Fruit fly (Drosophila melanogaster): ENCODE results near the gene CG11248.
A peak's percentile ranks its signal among the peaks of the same experiment; 100 is the strongest.

Gene CG11248

dm6 chr3L:21679687-21680086 lies at the start of gene CG11248, which contains the start of gene Als2 (continued):
- TF ChIP-seq so (GFP tag; IDR thresholded peaks at IDR 0.05) (no peak), CG4707 (GFP tag; optimal IDR thresholded peaks at IDR 0.05) (no peak), bbx (GFP tag; IDR thresholded peaks at IDR 0.05; ENCODE audit: partially characterized antibody) (no peak), toy (GFP tag; IDR thresholded peaks at IDR 0.05) (no peak), inv (GFP tag; IDR thresholded peaks at IDR 0.05; ENCODE audit: partially characterized antibody) (no peak), CG33213 (GFP tag; optimal IDR thresholded peaks at IDR 0.05) (peak; percentile 13), CG4730 (GFP tag; IDR thresholded peaks at IDR 0.05) (0 out of 2 replicates have a peak, but pooled peaks have one; percentile 41), run (tag; optimal IDR thresholded peaks at IDR 0.05) (no peak), pan (optimal IDR thresholded peaks at IDR 0.05) (no peak), pan (GFP tag; optimal IDR thresholded peaks at IDR 0.05 in 1 of 2, IDR thresholded peaks at IDR 0.05 in 1 of 2) (no peak), fru (optimal IDR thresholded peaks at IDR 0.05) (no peak), CG6254 (GFP tag; optimal IDR thresholded peaks at IDR 0.05) (no peak), Dll (GFP tag; IDR thresholded peaks at IDR 0.05; ENCODE audit: partially characterized antibody) (peak; percentile 41; the same call in 1 of the 4 replicates), CG7745 (tag; optimal IDR thresholded peaks at IDR 0.05) (no peak), CG7556 (GFP tag; optimal IDR thresholded peaks at IDR 0.05) (no peak), NFAT (GFP tag; IDR thresholded peaks at IDR 0.05) (peak; percentile 50), Ada2b (GFP tag; IDR thresholded peaks at IDR 0.05) (peak; percentile 62), danr (GFP tag; IDR thresholded peaks at IDR 0.05) (no peak), en (GFP tag; optimal IDR thresholded peaks at IDR 0.05) (peak; percentile 46), cwo (GFP tag; optimal IDR thresholded peaks at IDR 0.05) (no peak), fd96Cb (tag; optimal IDR thresholded peaks at IDR 0.05) (peak; percentile 66), Sin3A (optimal IDR thresholded peaks at IDR 0.05) (peak; percentile 6), chif (GFP tag; optimal IDR thresholded peaks at IDR 0.05) (peak; percentile 27 to 84), cas (GFP tag; IDR thresholded peaks at IDR 0.05) (no peak), slou (GFP tag; optimal IDR thresholded peaks at IDR 0.05) (no peak), Jarid2 (GFP tag; optimal IDR thresholded peaks at IDR 0.05) (no peak), CG3163 (GFP tag; optimal IDR thresholded peaks at IDR 0.05) (peak; percentile 17), ERR (GFP tag; optimal IDR thresholded peaks at IDR 0.05) (peak; percentile 18), CG15601 (tag; optimal IDR thresholded peaks at IDR 0.05) (peak; percentile 69), nerfin-1 (tag; optimal IDR thresholded peaks at IDR 0.05) (peak; percentile 68), ara (GFP tag; IDR thresholded peaks at IDR 0.05) (no peak), CG6272 (GFP tag; IDR thresholded peaks at IDR 0.05) (peak; percentile 61; the same call in 1 of the 2 replicates), CG12219 (GFP tag; optimal IDR thresholded peaks at IDR 0.05) (peak; percentile 25), br (optimal IDR thresholded peaks at IDR 0.05) (no peak), tin (GFP tag; optimal IDR thresholded peaks at IDR 0.05) (peak; percentile 74), CG9609 (GFP tag; optimal IDR thresholded peaks at IDR 0.05) (peak; percentile 46), Dip2 (GFP tag; IDR thresholded peaks at IDR 0.05) (no peak), CG3726 (GFP tag; IDR thresholded peaks at IDR 0.05) (peak; percentile 70; the same call in 2 of the 3 replicates), kay (GFP tag; optimal IDR thresholded peaks at IDR 0.05) (peak; percentile 49), grn (GFP tag; optimal IDR thresholded peaks at IDR 0.05) (no peak), CG12391 (tag; optimal IDR thresholded peaks at IDR 0.05) (peak; percentile 88), esg (GFP tag; conservative IDR thresholded peaks at IDR 0.05) (peak; percentile 62), Adf1 (GFP tag; IDR thresholded peaks at IDR 0.05) (peak; percentile 24; the same call in 1 of the 2 replicates), Hsf (GFP tag; optimal IDR thresholded peaks at IDR 0.05) (peak; percentile 85), CG1603 (tag; optimal IDR thresholded peaks at IDR 0.05) (no peak), MBD-R2 (GFP tag; IDR thresholded peaks at IDR 0.05) (peak; percentile 74), ham (GFP tag; IDR thresholded peaks at IDR 0.05) (no peak), z (GFP tag; IDR thresholded peaks at IDR 0.05) (no peak), Sox102F (GFP tag; optimal IDR thresholded peaks at IDR 0.05) (peak; percentile 77), dmrt11E (tag; optimal IDR thresholded peaks at IDR 0.05) (peak; percentile 84), D19B (GFP tag; optimal IDR thresholded peaks at IDR 0.05) (no peak), unc-4 (GFP tag; IDR thresholded peaks at IDR 0.05; ENCODE audit: partially characterized antibody) (no peak), CG8944 (GFP tag; optimal IDR thresholded peaks at IDR 0.05) (peak; percentile 65)
